Worm (Caenorhabditis elegans) whole organism, L4/young adult: ENCODE data around the gene K03H1.7.

Source experiments
- W03F9.2 ChIP-seq: fragments of 150-350 bp; optimal IDR thresholded peaks from 2 replicates; lab custom pipeline; 2014; ENCODE audit warnings: missing biosample characterization, missing genetic modification characterization
- dao-5 ChIP-seq: sonication (generic microtip); optimal IDR thresholded peaks from 2 replicates; lab custom pipeline; 2016; ENCODE audit warnings: missing genotype, missing genetic modification characterization, moderate library complexity, missing compliant biosample characterization
- him-1 ChIP-seq: sonication (generic microtip); optimal IDR thresholded peaks from 2 replicates; lab custom pipeline; 2016; ENCODE audit warnings: missing genotype, missing genetic modification reagents, missing genetic modification characterization, missing compliant biosample characterization

DNA sequence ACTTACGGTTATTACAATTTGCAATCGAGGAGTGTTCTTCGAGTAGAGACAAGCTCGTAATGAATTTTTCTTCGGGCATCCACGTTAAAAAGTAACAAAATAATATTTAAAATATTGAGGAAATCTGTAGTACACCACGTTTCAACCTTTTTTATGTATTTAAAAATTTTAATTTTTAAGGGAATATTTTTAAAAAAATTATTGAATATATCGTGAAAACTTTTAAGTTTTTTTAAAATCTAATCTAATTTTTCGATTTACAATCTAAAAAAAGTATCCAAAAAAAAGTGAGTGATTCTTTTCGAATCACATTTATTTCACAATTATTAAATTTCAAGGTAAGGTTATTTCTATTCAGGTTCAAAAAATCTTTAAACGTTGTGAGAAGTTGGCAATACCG, 2.5 kb upstream of the K03H1.7 start, which contains the start of gene gln-2:
- no peak for TF ChIP-seq W03F9.2 (tag; lab: Kevin White, UChicago)
- TF ChIP-seq him-1 (tag; lab: Kevin White, UChicago): no peak
- no peak for TF ChIP-seq dao-5
